1 fruit fly cellular context compared by ENCODE assay signal in genomic region chr3L:347641-348405, dm6.
TF ChIP-seq lines count a peak whose summit lies in the region.

No protein-coding gene starts in this region.

TF ChIP-seq in whole organism, embryonic, 481 proteins besides CTCF, POLR2A, EP300 and RAD21 (continued from another document):
- TF ChIP-seq Chrac-16 (GFP tag; optimal IDR thresholded peaks at IDR 0.05; lab: Kevin White, UChicago) (peak; percentile 76), usp (GFP tag; optimal IDR thresholded peaks at IDR 0.05; lab: Kevin White, UChicago) (no peak), eve (GFP tag; optimal IDR thresholded peaks at IDR 0.05; lab: Kevin White, UChicago) (no peak), CG32772 (GFP tag; IDR thresholded peaks at IDR 0.05; lab: Robert Waterston, UW) (peak; percentile 82), CG1832 (GFP tag; optimal IDR thresholded peaks at IDR 0.05; lab: Kevin White, UChicago) (no peak), ttk (GFP tag; IDR thresholded peaks at IDR 0.05; lab: Robert Waterston, UW) (peak; percentile 67), Adf1 (GFP tag; IDR thresholded peaks at IDR 0.05; lab: Robert Waterston, UW) (no peak), CG9932 (GFP tag; IDR thresholded peaks at IDR 0.05; lab: Robert Waterston, UW) (peak; percentile 6; the same call in 1 of the 2 replicates), cad (GFP tag; optimal IDR thresholded peaks at IDR 0.05; lab: Kevin White, UChicago) (no peak), CG12769 (tag; optimal IDR thresholded peaks at IDR 0.05; lab: Kevin White, UChicago) (peak; percentile 51), hth (optimal IDR thresholded peaks at IDR 0.05; lab: Kevin White, UChicago) (no peak), Sry-δ (GFP tag; optimal IDR thresholded peaks at IDR 0.05; lab: Kevin White, UChicago) (no peak), Hey (tag; optimal IDR thresholded peaks at IDR 0.05; lab: Kevin White, UChicago) (no peak), Spps (tag; optimal IDR thresholded peaks at IDR 0.05; lab: Kevin White, UChicago) (peak; percentile 64), ro (GFP tag; IDR thresholded peaks at IDR 0.05; lab: Robert Waterston, UW) (0 out of 2 replicates have a peak, but pooled peaks have one; percentile 18), jumu (GFP tag; optimal IDR thresholded peaks at IDR 0.05; lab: Kevin White, UChicago) (peak; percentile 75), Lhr (GFP tag; optimal IDR thresholded peaks at IDR 0.05; lab: Kevin White, UChicago) (peak; percentile 56), CG14441 (GFP tag; IDR thresholded peaks at IDR 0.05; lab: Robert Waterston, UW) (peak; percentile 63), CG11560 (tag; IDR thresholded peaks at IDR 0.05; lab: Robert Waterston, UW) (no peak), Deaf1 (tag; optimal IDR thresholded peaks at IDR 0.05; lab: Kevin White, UChicago) (peak; percentile 9), phol (tag; optimal IDR thresholded peaks at IDR 0.05; lab: Kevin White, UChicago) (peak; percentile 79), ssp (GFP tag; IDR thresholded peaks at IDR 0.05; lab: Robert Waterston, UW) (peak; percentile 65), CG10267 (tag; optimal IDR thresholded peaks at IDR 0.05; lab: Kevin White, UChicago) (peak; percentile 67), dpn (GFP tag; optimal IDR thresholded peaks at IDR 0.05; lab: Kevin White, UChicago) (peak; percentile 66 to 80), tio (GFP tag; optimal IDR thresholded peaks at IDR 0.05; lab: Kevin White, UChicago) (peak; percentile 69), Ptx1 (GFP tag; IDR thresholded peaks at IDR 0.05; lab: Robert Waterston, UW) (peak; percentile 73), Dad (GFP tag; optimal IDR thresholded peaks at IDR 0.05; lab: Kevin White, UChicago) (no peak), CG14965 (GFP tag; optimal IDR thresholded peaks at IDR 0.05; lab: Kevin White, UChicago; ENCODE audit: borderline replicate concordance) (no peak), Dp (GFP tag; optimal IDR thresholded peaks at IDR 0.05; lab: Kevin White, UChicago) (no peak), gce (GFP tag; IDR thresholded peaks at IDR 0.05; lab: Robert Waterston, UW) (no peak), CG10209 (GFP tag; optimal IDR thresholded peaks at IDR 0.05; lab: Kevin White, UChicago) (peak; percentile 65), pum (GFP tag; optimal IDR thresholded peaks at IDR 0.05; lab: Kevin White, UChicago) (peak; percentile 76), CG4854 (GFP tag; optimal IDR thresholded peaks at IDR 0.05; lab: Kevin White, UChicago) (no peak), CG42726 (GFP tag; IDR thresholded peaks at IDR 0.05; lab: Robert Waterston, UW; ENCODE audit: partially characterized antibody) (no peak), CG12219 (GFP tag; optimal IDR thresholded peaks at IDR 0.05; lab: Kevin White, UChicago) (peak; percentile 71), Mad (GFP tag; optimal IDR thresholded peaks at IDR 0.05; lab: Kevin White, UChicago) (peak; percentile 71), Kr (GFP tag; optimal IDR thresholded peaks at IDR 0.05; lab: Kevin White, UChicago) (no peak)
TF ChIP-seq in whole organism, embryonic: peak in this region for 305.
